Fruit fly (Drosophila melanogaster): ENCODE measurements around the gene Spag1.

Spag1 gene

dm6 chr3R:26945233-26945632 lies 2.4 kb upstream of the Spag1 start, which contains the start of gene CG14252:
TSS of gene CG14252 (plus strand) at chr3R:26945534.
- TF ChIP-seq CG8478 (optimal IDR thresholded peaks at IDR 0.05), result no peak
- peak in 1 of 2 experiments; percentile 3 for TF ChIP-seq CTCF (optimal IDR thresholded peaks at IDR 0.05)

- TF ChIP-seq CG8478 (optimal IDR thresholded peaks at IDR 0.05) (no peak), CTCF (optimal IDR thresholded peaks at IDR 0.05) (no peak)
Observed at dm6 chr3R:26952200-26952856, 4.7 kb downstream of the Spag1 start.

dm6 chr3R:26952857-26953477 lies 5.3 kb downstream of the Spag1 start:
- TF ChIP-seq CG8478 (optimal IDR thresholded peaks at IDR 0.05) (no peak), CTCF (optimal IDR thresholded peaks at IDR 0.05) (no peak)

dm6 chr3R:26953478-26953874 lies 5.8 kb downstream of the Spag1 start:
- TF ChIP-seq CTCF (optimal IDR thresholded peaks at IDR 0.05), result no peak
- no peak for TF ChIP-seq CG8478 (optimal IDR thresholded peaks at IDR 0.05)

dm6 chr3R:26954020-26954672 lies 6.5 kb downstream of the Spag1 start:
- TF ChIP-seq CG8478 (optimal IDR thresholded peaks at IDR 0.05) (no peak), CTCF (optimal IDR thresholded peaks at IDR 0.05) (no peak)

- TF ChIP-seq CTCF (optimal IDR thresholded peaks at IDR 0.05) (no peak), CG8478 (optimal IDR thresholded peaks at IDR 0.05) (no peak)
Observed at dm6 chr3R:26955527-26955926, 7.9 kb downstream of the Spag1 start.

- TF ChIP-seq CTCF (optimal IDR thresholded peaks at IDR 0.05) (peak; percentile 82 to 83), CG8478 (optimal IDR thresholded peaks at IDR 0.05) (no peak)
Observed at dm6 chr3R:26956376-26957062, 8.9 kb downstream of the Spag1 start.

- TF ChIP-seq CTCF (optimal IDR thresholded peaks at IDR 0.05) (no peak), CG8478 (optimal IDR thresholded peaks at IDR 0.05) (no peak)
Observed at dm6 chr3R:26957132-26957531, 9.5 kb downstream of the Spag1 start.

dm6 chr3R:26958314-26958979 lies 10.8 kb downstream of the Spag1 start, which contains the start of gene CG6330:
TSS of gene CG6330 (minus strand) at chr3R:26958491.
- no peak for TF ChIP-seq CTCF (optimal IDR thresholded peaks at IDR 0.05)
- TF ChIP-seq CG8478 (optimal IDR thresholded peaks at IDR 0.05), result no peak

dm6 chr3R:26960496-26960895 lies 12.9 kb downstream of the Spag1 start:
- TF ChIP-seq CTCF (optimal IDR thresholded peaks at IDR 0.05) (no peak), CG8478 (optimal IDR thresholded peaks at IDR 0.05) (no peak)

- TF ChIP-seq CG8478 (optimal IDR thresholded peaks at IDR 0.05), result no peak
- no peak for TF ChIP-seq CTCF (optimal IDR thresholded peaks at IDR 0.05)
Observed at dm6 chr3R:26963747-26964174, 16.1 kb downstream of the Spag1 start.

dm6 chr3R:26964452-26965133 lies 17.0 kb downstream of the Spag1 start, which contains the start of gene Tsp97E:
TSS of gene Tsp97E (minus strand) at chr3R:26964817.
- TF ChIP-seq CG8478 (optimal IDR thresholded peaks at IDR 0.05) (no peak), CTCF (optimal IDR thresholded peaks at IDR 0.05) (no peak)

dm6 chr3R:26966385-26966784 lies 18.8 kb downstream of the Spag1 start, which contains the start of gene Gr97a:
TSS of gene Gr97a (minus strand) at chr3R:26966485.
- no peak for TF ChIP-seq CTCF (optimal IDR thresholded peaks at IDR 0.05)
- TF ChIP-seq CG8478 (optimal IDR thresholded peaks at IDR 0.05), result no peak

dm6 chr3R:26966794-26967323 lies 19.2 kb downstream of the Spag1 start, which contains the start of gene CG5521:
TSS of gene CG5521 (plus strand) at chr3R:26966930.
- TF ChIP-seq CG8478 (optimal IDR thresholded peaks at IDR 0.05) (no peak), CTCF (optimal IDR thresholded peaks at IDR 0.05) (no peak)

Data from S2 (cell line).